Fruit fly (Drosophila melanogaster) whole organism, pupa: Measurements from ENCODE around the gene cnir.

Experiments
- CG10348 ChIP-seq: fragments of 200-800 bp; sonication (Bioruptor generic); IDR thresholded peaks from 2 replicates; pipeline ENCODE4 v1.3.6; 2022; ENCODE audit warnings: missing biosample characterization, missing genetic modification characterization
- CG12605 ChIP-seq: fragments of 200-800 bp; sonication (Bioruptor generic); IDR thresholded peaks from 2 replicates; pipeline ENCODE4 v1.3.6; 2022; ENCODE audit warnings: missing biosample characterization, missing genetic modification characterization
- CG13204 ChIP-seq: fragments of 200-800 bp; sonication (Bioruptor generic); optimal IDR thresholded peaks from 2 replicates; lab custom pipeline; 2018; ENCODE audit warnings: missing biosample characterization, mild to moderate bottlenecking, missing genetic modification characterization, moderate library complexity
- CG14655 ChIP-seq: fragments of 200-800 bp; sonication (Bioruptor generic); optimal IDR thresholded peaks from 3 replicates; lab custom pipeline; 2017; ENCODE audit warnings: mild to moderate bottlenecking, missing biosample characterization, missing genetic modification reagents, missing genetic modification characterization
- CG15710 ChIP-seq: fragments of 200-800 bp; sonication (Bioruptor generic); optimal IDR thresholded peaks from 2 replicates; lab custom pipeline; 2018; ENCODE audit warnings: missing biosample characterization, mild to moderate bottlenecking, missing genetic modification characterization, moderate library complexity
- CG17806 ChIP-seq: fragments of 200-800 bp; sonication (Bioruptor generic); optimal IDR thresholded peaks from 2 replicates; lab custom pipeline; 2018; ENCODE audit warnings: missing biosample characterization, mild to moderate bottlenecking, missing genetic modification characterization, moderate library complexity
- CG32121 ChIP-seq: fragments of 200-800 bp; sonication (Bioruptor generic); IDR thresholded peaks from 2 replicates; pipeline ENCODE4 v1.3.6; 2022; ENCODE audit warnings: missing biosample characterization, missing genetic modification characterization
- CG34367 ChIP-seq: fragments of 200-800 bp; sonication (Bioruptor generic); optimal IDR thresholded peaks from 2 replicates; lab custom pipeline; 2018; ENCODE audit warnings: missing biosample characterization, mild to moderate bottlenecking, missing genetic modification characterization
- CG4496 ChIP-seq: fragments of 200-800 bp; sonication (Bioruptor generic); IDR thresholded peaks from 3 replicates; pipeline ENCODE4 v1.3.6; 2022; ENCODE audit warnings: missing biosample characterization, missing genetic modification characterization
- CG8159 ChIP-seq: fragments of 200-800 bp; sonication (Bioruptor generic); optimal IDR thresholded peaks from 3 replicates; lab custom pipeline; 2018; ENCODE audit warnings: missing biosample characterization, mild to moderate bottlenecking, missing genetic modification characterization, moderate library complexity
- CG8301 ChIP-seq: fragments of 200-800 bp; sonication (Bioruptor generic); optimal IDR thresholded peaks from 2 replicates; lab custom pipeline; 2018; ENCODE audit warnings: missing biosample characterization, mild to moderate bottlenecking, missing genetic modification characterization
- CG9948 ChIP-seq: fragments of 200-800 bp; sonication (Bioruptor generic); optimal IDR thresholded peaks from 2 replicates; lab custom pipeline; 2018; ENCODE audit warnings: missing biosample characterization, mild to moderate bottlenecking, missing genetic modification characterization, moderate library complexity
- D1 ChIP-seq: fragments of 200-800 bp; sonication (Bioruptor generic); optimal IDR thresholded peaks from 2 replicates; lab custom pipeline; 2018; ENCODE audit warnings: missing biosample characterization, mild to moderate bottlenecking, missing genetic modification characterization, moderate library complexity
- EcR ChIP-seq: fragments of 200-800 bp; sonication (Bioruptor generic); optimal IDR thresholded peaks from 3 replicates; lab custom pipeline; 2019; ENCODE audit warnings: missing biosample characterization, missing genetic modification characterization, mild to moderate bottlenecking, moderate library complexity, missing genetic modification reagents
- Ets98B ChIP-seq: fragments of 200-800 bp; sonication (Bioruptor generic); IDR thresholded peaks from 2 replicates; pipeline ENCODE4 v1.3.6; 2022; ENCODE audit warnings: missing biosample characterization, missing genetic modification characterization
- Pif1A ChIP-seq: fragments of 200-800 bp; sonication (Bioruptor generic); optimal IDR thresholded peaks from 3 replicates; lab custom pipeline; 2016; ENCODE audit warnings: missing biosample characterization, missing genetic modification characterization
- Pif1B ChIP-seq: fragments of 200-800 bp; sonication (Bioruptor generic); optimal IDR thresholded peaks from 3 replicates; lab custom pipeline; 2016; ENCODE audit warnings: missing biosample characterization, missing genetic modification characterization
- Snoo ChIP-seq: fragments of 200-800 bp; sonication (Bioruptor generic); optimal IDR thresholded peaks from 3 replicates; lab custom pipeline; 2017; ENCODE audit warnings: missing biosample characterization, mild to moderate bottlenecking, missing genetic modification characterization, inconsistent platforms
- fd96Ca ChIP-seq: fragments of 200-800 bp; sonication (Bioruptor generic); IDR thresholded peaks from 3 replicates; pipeline ENCODE4 v1.3.6; 2022; ENCODE audit warnings: missing biosample characterization, missing genetic modification characterization
- gl ChIP-seq: fragments of 200-800 bp; sonication (Bioruptor generic); optimal IDR thresholded peaks from 2 replicates; lab custom pipeline; 2018; ENCODE audit warnings: missing biosample characterization, mild to moderate bottlenecking, missing genetic modification characterization
- rn ChIP-seq: fragments of 200-800 bp; sonication (Bioruptor generic); IDR thresholded peaks from 2 replicates; pipeline ENCODE4 v1.3.6; 2022; ENCODE audit warnings: missing biosample characterization, missing genetic modification characterization

The cnir gene

DNA sequence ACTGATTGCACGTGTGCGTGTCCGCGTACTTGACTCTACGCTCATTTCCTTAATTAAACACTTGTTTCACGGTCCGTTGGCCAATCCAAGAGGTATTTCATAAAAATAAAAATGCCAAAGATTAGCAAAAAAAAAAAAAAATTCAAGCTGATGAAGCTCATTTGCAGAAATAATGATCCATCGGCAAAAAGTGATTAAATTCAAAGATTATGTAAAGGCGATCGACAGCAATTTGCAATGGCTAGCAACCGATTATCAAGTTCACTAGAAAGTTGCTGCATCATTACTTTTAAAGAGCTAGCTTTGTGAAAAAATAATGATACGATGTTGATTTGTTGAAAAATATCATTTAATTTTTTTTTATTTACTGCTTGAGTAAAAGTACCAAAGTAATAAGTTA is 30.2 kb downstream of the cnir start:
- TF ChIP-seq EcR (GFP tag; lab: Kevin White, UChicago) (no peak), fd96Ca (GFP tag; lab: Robert Waterston, UW) (no peak), CG34367 (tag; lab: Kevin White, UChicago) (no peak), CG14655 (GFP tag; lab: Kevin White, UChicago) (no peak), gl (tag; lab: Kevin White, UChicago) (no peak)

DNA sequence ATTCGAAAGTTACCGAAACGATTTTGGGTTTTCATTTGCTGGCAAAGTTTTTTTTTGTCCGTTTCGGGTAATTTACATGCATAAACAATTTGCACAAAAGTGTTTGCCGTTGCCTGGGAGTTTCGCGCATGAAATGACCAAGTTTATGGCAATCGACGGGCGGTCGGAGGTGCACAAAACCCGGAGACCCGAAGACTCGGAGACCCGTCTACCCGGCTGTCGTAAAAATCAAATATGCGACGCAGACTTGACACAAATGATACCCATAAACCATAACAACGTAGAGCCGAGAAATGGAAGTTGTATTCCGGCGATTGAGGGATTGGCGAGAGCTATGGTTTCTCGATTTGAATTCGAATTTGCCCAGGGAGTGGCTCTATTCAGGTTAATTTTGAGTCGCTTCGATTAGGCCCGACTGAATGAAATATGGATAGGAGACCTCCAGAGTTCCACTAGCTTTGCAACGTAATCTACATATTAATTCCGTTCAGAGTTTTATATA is 32.6 kb downstream of the cnir start:
- no peak for TF ChIP-seq CG32121 (GFP tag; lab: Robert Waterston, UW)
- no peak for TF ChIP-seq EcR (GFP tag; lab: Kevin White, UChicago)
- TF ChIP-seq CG12605, result no peak
- no peak for TF ChIP-seq D1 (tag; lab: Kevin White, UChicago)
- no peak for TF ChIP-seq CG10348 (GFP tag; lab: Robert Waterston, UW)
- TF ChIP-seq CG8159 (tag; lab: Kevin White, UChicago), result no peak
- no peak for TF ChIP-seq CG4496 (GFP tag; lab: Robert Waterston, UW)
- TF ChIP-seq gl (tag; lab: Kevin White, UChicago), result no peak
- no peak for TF ChIP-seq CG17806 (tag; lab: Kevin White, UChicago)
- TF ChIP-seq CG8301 (tag; lab: Kevin White, UChicago), result no peak
- no peak for TF ChIP-seq Snoo (tag; lab: Kevin White, UChicago)
- no peak for TF ChIP-seq CG9948 (tag; lab: Kevin White, UChicago)
- TF ChIP-seq fd96Ca (GFP tag; lab: Robert Waterston, UW), result no peak
- no peak for TF ChIP-seq Ets98B (GFP tag; lab: Robert Waterston, UW)
- TF ChIP-seq CG34367 (tag; lab: Kevin White, UChicago), result no peak

DNA sequence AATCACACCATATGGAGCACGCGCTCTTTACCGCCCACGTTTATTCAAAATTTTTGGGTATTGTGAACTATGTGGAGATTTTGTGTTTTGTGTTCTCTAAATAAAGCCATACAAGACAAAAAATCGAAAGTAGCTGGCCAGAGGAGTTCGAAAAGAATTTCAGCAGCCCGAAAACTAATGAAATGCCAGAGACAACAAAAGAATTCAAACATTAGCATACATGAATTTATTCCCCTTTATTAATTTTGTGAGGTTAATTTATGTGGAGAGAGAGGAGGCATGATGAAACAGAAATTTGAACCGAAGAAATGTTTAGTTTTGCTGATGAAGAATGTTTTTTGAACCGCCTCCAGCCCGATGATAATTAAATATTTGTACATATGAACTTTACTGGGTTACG is 33.4 kb downstream of the cnir start:
- no peak for TF ChIP-seq CG32121 (GFP tag; lab: Robert Waterston, UW)
- no peak for TF ChIP-seq CG34367 (tag; lab: Kevin White, UChicago)

DNA sequence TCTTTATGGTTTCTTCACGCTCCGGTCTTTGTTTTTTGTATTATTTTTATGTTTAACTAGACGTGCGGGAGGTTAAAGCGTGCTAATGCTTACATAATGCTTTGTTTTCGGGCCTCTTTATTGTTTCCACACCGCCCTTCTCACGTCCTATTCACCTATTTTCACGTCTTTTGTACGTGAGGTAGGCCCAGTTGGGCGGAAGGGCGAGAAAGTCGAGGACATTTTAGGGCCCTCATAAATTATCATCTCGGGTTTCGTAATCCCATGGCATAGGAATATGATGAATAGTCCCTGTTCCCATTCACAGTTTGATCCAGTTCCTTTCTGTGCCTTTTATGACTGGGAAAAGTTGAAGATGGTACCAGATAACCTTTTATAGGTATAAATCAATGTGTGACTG is 34.1 kb downstream of the cnir start:
- no peak for TF ChIP-seq Pif1A (GFP tag; lab: Kevin White, UChicago)
- no peak for TF ChIP-seq CG12605
- TF ChIP-seq gl (tag; lab: Kevin White, UChicago), result no peak
- TF ChIP-seq CG8301 (tag; lab: Kevin White, UChicago), result no peak

DNA sequence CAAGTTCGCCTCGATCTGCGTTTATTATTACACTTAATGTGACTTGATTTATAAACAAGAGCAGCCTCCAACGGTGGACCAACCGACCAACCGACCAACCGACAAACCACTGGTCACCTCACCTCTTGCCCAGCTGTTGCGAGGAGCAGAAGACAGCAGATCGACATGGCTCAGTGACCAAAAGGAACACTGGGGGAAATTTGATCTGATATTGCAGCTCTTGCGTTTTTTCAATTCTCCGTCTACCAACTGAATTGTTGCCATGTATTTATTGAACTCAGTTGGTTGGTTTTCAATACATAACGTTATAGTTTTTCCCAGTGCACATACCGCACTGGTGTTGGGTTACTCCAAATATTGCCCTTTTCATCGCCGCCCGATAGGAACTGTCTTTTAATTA is 35.0 kb downstream of the cnir start:
- TF ChIP-seq CG34367 (tag; lab: Kevin White, UChicago) (peak; percentile 25), CG8301 (tag; lab: Kevin White, UChicago) (no peak), Snoo (tag; lab: Kevin White, UChicago) (peak; percentile 11), CG15710 (tag; lab: Kevin White, UChicago) (peak; percentile 45), Ets98B (GFP tag; lab: Robert Waterston, UW) (no peak), CG8159 (tag; lab: Kevin White, UChicago) (peak; percentile 41), CG9948 (tag; lab: Kevin White, UChicago) (peak; percentile 10), D1 (tag; lab: Kevin White, UChicago) (no peak), CG12605 (no peak), CG14655 (GFP tag; lab: Kevin White, UChicago) (no peak), CG32121 (GFP tag; lab: Robert Waterston, UW) (no peak), rn (GFP tag; lab: Robert Waterston, UW) (no peak), CG13204 (peak; percentile 33), EcR (GFP tag; lab: Kevin White, UChicago) (peak; percentile 61), CG4496 (GFP tag; lab: Robert Waterston, UW) (peak; percentile 44; the same call in 2 of the 3 replicates), CG17806 (tag; lab: Kevin White, UChicago) (peak; percentile 53), Pif1A (GFP tag; lab: Kevin White, UChicago) (peak; percentile 18), gl (tag; lab: Kevin White, UChicago) (peak; percentile 3), CG10348 (GFP tag; lab: Robert Waterston, UW) (no peak), Pif1B (GFP tag; lab: Kevin White, UChicago) (peak; percentile 4), fd96Ca (GFP tag; lab: Robert Waterston, UW) (peak; percentile 55; the same call in 2 of the 3 replicates)

DNA sequence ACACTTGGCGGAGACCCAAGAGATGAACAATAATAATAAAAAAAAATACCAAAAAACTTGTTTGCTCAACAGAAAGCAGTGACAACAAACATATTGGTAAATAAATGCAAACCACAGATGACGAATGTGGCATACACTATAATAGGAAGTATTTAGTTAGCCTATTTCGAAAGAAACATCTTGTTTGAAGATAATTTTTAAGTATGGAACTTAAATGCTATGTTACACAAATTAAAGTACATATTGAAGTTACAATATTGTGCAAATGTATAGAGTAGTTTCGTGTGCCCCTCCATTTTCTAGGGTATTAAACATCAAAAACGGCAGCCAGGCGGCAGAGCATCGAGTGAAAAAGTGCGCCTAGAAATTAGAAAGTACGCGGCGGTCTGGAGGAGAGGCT is 36.2 kb downstream of the cnir start:
- TF ChIP-seq CG32121 (GFP tag; lab: Robert Waterston, UW), result peak; percentile 85
- TF ChIP-seq CG17806 (tag; lab: Kevin White, UChicago), result no peak
- TF ChIP-seq CG8301 (tag; lab: Kevin White, UChicago), result peak; percentile 90
- TF ChIP-seq CG4496 (GFP tag; lab: Robert Waterston, UW), result peak; percentile 73
- no peak for TF ChIP-seq CG9948 (tag; lab: Kevin White, UChicago)
- TF ChIP-seq CG10348 (GFP tag; lab: Robert Waterston, UW), result peak; percentile 57; the same call in 1 of the 2 replicates
- peak; percentile 59 for TF ChIP-seq Pif1A (GFP tag; lab: Kevin White, UChicago)
- TF ChIP-seq rn (GFP tag; lab: Robert Waterston, UW), result peak; percentile 44; the same call in 1 of the 2 replicates
- no peak for TF ChIP-seq Snoo (tag; lab: Kevin White, UChicago)
- TF ChIP-seq CG14655 (GFP tag; lab: Kevin White, UChicago), result peak; percentile 81
- peak; percentile 89 for TF ChIP-seq Ets98B (GFP tag; lab: Robert Waterston, UW)
